Fruit fly (Drosophila melanogaster) whole organism, embryonic: ENCODE results near the gene CG43672.

ENCODE experiments used
- Abd-B ChIP-seq: fragments of 200-800 bp; sonication (Bioruptor generic); optimal IDR thresholded peaks from 2 replicates; lab custom pipeline; 2018; ENCODE audit warnings: missing biosample characterization, mild to moderate bottlenecking, missing genetic modification characterization, moderate library complexity
- BtbVII ChIP-seq: fragments of 200-800 bp; sonication (Bioruptor generic); optimal IDR thresholded peaks from 3 replicates; lab custom pipeline; 2017; ENCODE audit warnings: missing biosample characterization, mild to moderate bottlenecking, missing genetic modification characterization
- CG12104 ChIP-seq: fragments of 200-800 bp; sonication (Bioruptor generic); optimal IDR thresholded peaks from 3 replicates; lab custom pipeline; 2016; ENCODE audit warnings: missing biosample characterization, missing genetic modification characterization
- CG12391 ChIP-seq: fragments of 200-800 bp; sonication (Bioruptor generic); optimal IDR thresholded peaks from 3 replicates; lab custom pipeline; 2018; ENCODE audit warnings: missing biosample characterization, mild to moderate bottlenecking, missing genetic modification characterization, moderate library complexity
- CG12659 ChIP-seq: fragments of 200-800 bp; sonication (Bioruptor generic); optimal IDR thresholded peaks from 3 replicates; lab custom pipeline; 2017; ENCODE audit warnings: mild to moderate bottlenecking, missing biosample characterization, missing genetic modification reagents, missing genetic modification characterization
- CG13296 ChIP-seq: fragments of 200-800 bp; sonication (Bioruptor generic); optimal IDR thresholded peaks from 3 replicates; lab custom pipeline; 2018; ENCODE audit warnings: missing biosample characterization, mild to moderate bottlenecking, missing genetic modification characterization
- CG1603 ChIP-seq: fragments of 200-800 bp; sonication (Bioruptor generic); optimal IDR thresholded peaks from 2 replicates; lab custom pipeline; 2019; ENCODE audit warnings: missing biosample characterization, mild to moderate bottlenecking, missing genetic modification characterization, moderate library complexity
- CG1647 ChIP-seq: fragments of 200-800 bp; sonication (Bioruptor generic); optimal IDR thresholded peaks from 3 replicates; lab custom pipeline; 2016; ENCODE audit warnings: missing biosample characterization, missing genetic modification characterization
- CG2120 ChIP-seq: fragments of 200-800 bp; sonication (Bioruptor generic); optimal IDR thresholded peaks from 3 replicates; lab custom pipeline; 2016; ENCODE audit warnings: missing biosample characterization, missing genetic modification characterization
- CG31441 ChIP-seq: fragments of 200-800 bp; sonication (Bioruptor generic); IDR thresholded peaks from 2 replicates; pipeline ENCODE4 v1.3.6; 2022; ENCODE audit warnings: missing biosample characterization, missing genetic modification characterization
- CG32772 ChIP-seq: fragments of 200-800 bp; sonication (Bioruptor generic); IDR thresholded peaks from 2 replicates; pipeline ENCODE4 v1.3.6; 2022; ENCODE audit warnings: missing biosample characterization, missing genetic modification characterization
- CG6272 ChIP-seq: fragments of 200-800 bp; sonication (Bioruptor generic); IDR thresholded peaks from 2 replicates; pipeline ENCODE4 v1.3.6; 2022; ENCODE audit warnings: missing biosample characterization, missing genetic modification characterization
- CG7271 ChIP-seq: fragments of 200-800 bp; sonication (Bioruptor generic); optimal IDR thresholded peaks from 2 replicates; lab custom pipeline; 2018; ENCODE audit warnings: missing biosample characterization, mild to moderate bottlenecking, missing genetic modification characterization, moderate library complexity
- CG8290 ChIP-seq, 3 experiments: fragments of 200-800 bp; sonication (Bioruptor generic); optimal IDR thresholded peaks; 2 replicates each; lab custom pipeline; 2016 to 2019; ENCODE audit warnings: missing biosample characterization in 3 of 3, missing genetic modification characterization in 3 of 3, mild to moderate bottlenecking in 2 of 3, moderate library complexity in 1 of 3
- CG8388 ChIP-seq: fragments of 200-800 bp; sonication (Bioruptor generic); optimal IDR thresholded peaks from 2 replicates; lab custom pipeline; 2019; ENCODE audit warnings: missing biosample characterization, mild to moderate bottlenecking, missing genetic modification characterization, moderate library complexity
- CG9437 ChIP-seq: fragments of 200-800 bp; sonication (Bioruptor generic); optimal IDR thresholded peaks from 2 replicates; lab custom pipeline; 2018; ENCODE audit warnings: missing biosample characterization, mild to moderate bottlenecking, missing genetic modification characterization
- Dfd ChIP-seq, 2 experiments: fragments of >200 bp; optimal IDR thresholded peaks; 2 replicates each; lab custom pipeline; 2017; ENCODE audit warnings: missing biosample characterization in 2 of 2, missing genetic modification characterization in 2 of 2
- Doc2 ChIP-seq: fragments of 200-800 bp; sonication (Bioruptor generic); IDR thresholded peaks from 2 replicates; pipeline ENCODE4 v1.3.6; 2022; ENCODE audit warnings: missing biosample characterization, missing genetic modification characterization
- Ets65A ChIP-seq: fragments of 200-800 bp; sonication (Bioruptor generic); peaks from one replicate; lab custom pipeline; 2016; ENCODE audit warnings: missing biosample characterization, missing genetic modification characterization
- Ets97D ChIP-seq: fragments of 200-800 bp; sonication (Bioruptor generic); optimal IDR thresholded peaks from 3 replicates; lab custom pipeline; 2016; ENCODE audit warnings: missing biosample characterization, missing genetic modification characterization
- Fer1 ChIP-seq: fragments of 200-800 bp; sonication (Bioruptor generic); optimal IDR thresholded peaks from 2 replicates; lab custom pipeline; 2017; ENCODE audit warnings: missing biosample characterization, mild to moderate bottlenecking, missing genetic modification characterization
- GATAe ChIP-seq: fragments of 200-800 bp; sonication (Bioruptor generic); conservative IDR thresholded peaks from 2 replicates; pipeline ENCODE4 v1.3.6; 2022; ENCODE audit warnings: missing biosample characterization, missing genetic modification characterization
- Lhr ChIP-seq: fragments of 200-800 bp; sonication (Bioruptor generic); optimal IDR thresholded peaks from 3 replicates; lab custom pipeline; 2017; ENCODE audit warnings: mild to moderate bottlenecking, missing biosample characterization, missing genetic modification reagents, missing genetic modification characterization
- MESR4 ChIP-seq: fragments of 200-800 bp; sonication (Bioruptor generic); optimal IDR thresholded peaks from 2 replicates; lab custom pipeline; 2018; ENCODE audit warnings: missing biosample characterization, mild to moderate bottlenecking, missing genetic modification characterization, moderate library complexity
- MTF-1 ChIP-seq: fragments of 200-800 bp; sonication (Bioruptor generic); optimal IDR thresholded peaks from 2 replicates; lab custom pipeline; 2018; ENCODE audit warnings: missing biosample characterization, mild to moderate bottlenecking, missing genetic modification characterization, borderline replicate concordance
- Med ChIP-seq: fragments of 200-800 bp; sonication (Bioruptor generic); peaks from one replicate; lab custom pipeline; 2016; ENCODE audit warnings: missing biosample characterization, missing genetic modification characterization, mild to moderate bottlenecking, inconsistent platforms, moderate library complexity
- Meics ChIP-seq: fragments of 200-800 bp; sonication (Bioruptor generic); optimal IDR thresholded peaks from 2 replicates; lab custom pipeline; 2017; ENCODE audit warnings: missing biosample characterization, mild to moderate bottlenecking, missing genetic modification characterization
- NK7.1 ChIP-seq: fragments of 200-800 bp; sonication (Bioruptor generic); optimal IDR thresholded peaks from 3 replicates; lab custom pipeline; 2016; ENCODE audit warnings: missing biosample characterization, missing genetic modification characterization
- PHDP ChIP-seq: fragments of 200-800 bp; sonication (Bioruptor generic); optimal IDR thresholded peaks from 3 replicates; lab custom pipeline; 2018; ENCODE audit warnings: missing biosample characterization, mild to moderate bottlenecking, missing genetic modification characterization, moderate library complexity
- Rfx ChIP-seq: fragments of 200-800 bp; sonication (Bioruptor generic); IDR thresholded peaks from 2 replicates; pipeline ENCODE4 v1.3.6; 2022; ENCODE audit warnings: missing biosample characterization, missing genetic modification characterization
- Sox100B ChIP-seq: fragments of 200-800 bp; sonication (Bioruptor generic); optimal IDR thresholded peaks from 3 replicates; lab custom pipeline; 2018; ENCODE audit warnings: missing biosample characterization, mild to moderate bottlenecking, missing genetic modification characterization
- Sox102F ChIP-seq: fragments of 200-800 bp; sonication (Bioruptor generic); optimal IDR thresholded peaks from 2 replicates; lab custom pipeline; 2018; ENCODE audit warnings: missing biosample characterization, mild to moderate bottlenecking, missing genetic modification characterization, moderate library complexity
- amos ChIP-seq: fragments of 200-800 bp; sonication (Bioruptor generic); IDR thresholded peaks from 2 replicates; pipeline ENCODE4 v1.3.6; 2022; ENCODE audit warnings: missing biosample characterization, missing genetic modification characterization; ENCODE audit not compliant: partially characterized antibody
- caup ChIP-seq: fragments of 200-800 bp; sonication (Bioruptor generic); optimal IDR thresholded peaks from 3 replicates; lab custom pipeline; 2017; ENCODE audit warnings: missing biosample characterization, mild to moderate bottlenecking, missing genetic modification characterization, moderate library complexity; ENCODE audit not compliant: severe bottlenecking
- dpn ChIP-seq, 2 experiments: fragments of 200-800 bp; sonication (Bioruptor generic); optimal IDR thresholded peaks; 3 replicates each; lab custom pipeline; 2016; ENCODE audit warnings: missing biosample characterization in 2 of 2, missing genetic modification characterization in 2 of 2
- fd102C ChIP-seq: fragments of 200-800 bp; sonication (Bioruptor generic); optimal IDR thresholded peaks from 2 replicates; lab custom pipeline; 2018; ENCODE audit warnings: missing biosample characterization, mild to moderate bottlenecking, missing genetic modification characterization, moderate library complexity
- knrl ChIP-seq: fragments of 200-800 bp; sonication (Bioruptor generic); IDR thresholded peaks from 3 replicates; pipeline ENCODE4 v1.3.6; 2022; ENCODE audit warnings: missing biosample characterization, missing genetic modification characterization; ENCODE audit not compliant: partially characterized antibody
- lab ChIP-seq: fragments of 200-800 bp; sonication (Bioruptor generic); optimal IDR thresholded peaks from 3 replicates; lab custom pipeline; 2017; ENCODE audit warnings: missing biosample characterization, missing genetic modification characterization, mild to moderate bottlenecking, moderate library complexity, missing genetic modification reagents
- mirr ChIP-seq: fragments of 200-800 bp; sonication (Bioruptor generic); optimal IDR thresholded peaks from 3 replicates; lab custom pipeline; 2018; ENCODE audit warnings: missing biosample characterization, mild to moderate bottlenecking, missing genetic modification characterization
- pan ChIP-seq, 4 experiments: fragments of >200 bp in 3 of 4; fragments of 200-800 bp in 1 of 4; sonication (Bioruptor generic) in 1 of 4; optimal IDR thresholded peaks in 3 of 4; IDR thresholded peaks in 1 of 4; 2 replicates each; pipeline versions ENCODE4 v1.3.6 to Lab custom; 2017 to 2022; ENCODE audit warnings: missing biosample characterization in 2 of 4, missing genetic modification characterization in 2 of 4, mixed read lengths in 1 of 4
- run ChIP-seq: fragments of 200-800 bp; sonication (Bioruptor generic); optimal IDR thresholded peaks from 3 replicates; lab custom pipeline; 2018; ENCODE audit warnings: missing biosample characterization, mild to moderate bottlenecking, missing genetic modification characterization
- schlank ChIP-seq: fragments of 200-800 bp; sonication (Bioruptor generic); optimal IDR thresholded peaks from 2 replicates; lab custom pipeline; 2018; ENCODE audit warnings: missing biosample characterization, mild to moderate bottlenecking, missing genetic modification characterization
- sens ChIP-seq: fragments of 200-800 bp; sonication (Bioruptor generic); peaks from one replicate; lab custom pipeline; 2016; ENCODE audit warnings: missing biosample characterization, missing genetic modification characterization
- sob ChIP-seq: fragments of 200-800 bp; sonication (Bioruptor generic); IDR thresholded peaks from 2 replicates; pipeline ENCODE4 v1.3.6; 2022; ENCODE audit warnings: missing biosample characterization, missing genetic modification characterization
- stwl ChIP-seq: fragments of 200-800 bp; sonication (Bioruptor generic); optimal IDR thresholded peaks from 3 replicates; lab custom pipeline; 2018; ENCODE audit warnings: missing biosample characterization, mild to moderate bottlenecking, missing genetic modification characterization, moderate library complexity
- sug ChIP-seq: fragments of 200-800 bp; optimal IDR thresholded peaks from 2 replicates; lab custom pipeline; 2019; ENCODE audit warnings: missing biosample characterization, mild to moderate bottlenecking, missing genetic modification characterization, moderate library complexity
- tio ChIP-seq: fragments of 200-800 bp; sonication (Bioruptor generic); optimal IDR thresholded peaks from 2 replicates; lab custom pipeline; 2017; ENCODE audit warnings: missing biosample characterization, missing genetic modification characterization, inconsistent platforms
- tx ChIP-seq: fragments of 200-800 bp; sonication (Bioruptor generic); optimal IDR thresholded peaks from 2 replicates; lab custom pipeline; 2016; ENCODE audit warnings: missing biosample characterization, missing genetic modification characterization

Gene CG43672

dm6 chrX:15805523-15805922, 32.8 kb downstream of the CG43672 start (continued):
- TF ChIP-seq Rfx (GFP tag; lab: Robert Waterston, UW): peak; percentile 40; the same call in 1 of the 2 replicates
- TF ChIP-seq Med: peak; percentile 69
- TF ChIP-seq sens (GFP tag; lab: Kevin White, UChicago): peak; percentile 61
- peak; percentile 46 for TF ChIP-seq CG13296 (GFP tag; lab: Kevin White, UChicago)
- TF ChIP-seq caup (GFP tag; lab: Kevin White, UChicago): peak; percentile 34
- TF ChIP-seq knrl (GFP tag; lab: Robert Waterston, UW): no peak
- TF ChIP-seq CG2120 (GFP tag; lab: Kevin White, UChicago): peak; percentile 7
- peak; percentile 21 for TF ChIP-seq Fer1 (GFP tag; lab: Kevin White, UChicago)
- no peak for TF ChIP-seq fd102C (GFP tag; lab: Kevin White, UChicago)
- peak; percentile 11 for TF ChIP-seq PHDP
- peak; percentile 6 for TF ChIP-seq MTF-1 (GFP tag; lab: Kevin White, UChicago)
- peak in 1 of 2 experiments; percentile 6 for TF ChIP-seq dpn (GFP tag; optimal IDR thresholded peaks at IDR 0.05; lab: Kevin White, UChicago)
- TF ChIP-seq Meics (GFP tag; lab: Kevin White, UChicago): no peak
- no peak for TF ChIP-seq sug
- TF ChIP-seq BtbVII (GFP tag; lab: Kevin White, UChicago): peak; percentile 17
- peak; percentile 5 for TF ChIP-seq CG12659 (GFP tag; lab: Kevin White, UChicago)
- peak; percentile 22 for TF ChIP-seq lab (GFP tag; lab: Kevin White, UChicago)

dm6 chrX:15807915-15808314, 35.2 kb downstream of the CG43672 start:
- TF ChIP-seq Sox102F (GFP tag; lab: Kevin White, UChicago): no peak
- peak; percentile 52 for TF ChIP-seq Ets65A
- peak; percentile 61 for TF ChIP-seq sens (GFP tag; lab: Kevin White, UChicago)
- TF ChIP-seq CG8388 (GFP tag; lab: Kevin White, UChicago): no peak
- no peak for TF ChIP-seq schlank (tag; lab: Kevin White, UChicago)
- TF ChIP-seq NK7.1 (GFP tag; lab: Kevin White, UChicago): no peak
- peak; percentile 25 for TF ChIP-seq CG8290 (GFP tag; optimal IDR thresholded peaks at IDR 0.05; lab: Kevin White, UChicago)
- no peak for TF ChIP-seq CG8290 (tag; optimal IDR thresholded peaks at IDR 0.05; lab: Kevin White, UChicago)
- TF ChIP-seq pan (optimal IDR thresholded peaks at IDR 0.05; lab: Kevin White, UChicago): no peak
- no peak for TF ChIP-seq pan (GFP tag; optimal IDR thresholded peaks at IDR 0.05 in 1 of 2, IDR thresholded peaks at IDR 0.05 in 1 of 2)
- no peak for TF ChIP-seq Ets97D (GFP tag; lab: Kevin White, UChicago)
- no peak for TF ChIP-seq MESR4 (GFP tag; lab: Kevin White, UChicago)
- no peak for TF ChIP-seq Dfd (GFP tag; optimal IDR thresholded peaks at IDR 0.05; lab: Kevin White, UChicago)
- TF ChIP-seq PHDP: no peak
- TF ChIP-seq Doc2 (GFP tag; lab: Robert Waterston, UW): no peak
- TF ChIP-seq CG31441: no peak
- TF ChIP-seq CG6272 (GFP tag; lab: Robert Waterston, UW): no peak
- TF ChIP-seq amos (GFP tag; lab: Robert Waterston, UW): no peak
- TF ChIP-seq CG1647 (GFP tag; lab: Kevin White, UChicago): no peak
- TF ChIP-seq CG12391 (tag; lab: Kevin White, UChicago): no peak
- no peak for TF ChIP-seq mirr (GFP tag; lab: Kevin White, UChicago)
- TF ChIP-seq tio (GFP tag; lab: Kevin White, UChicago): no peak
- TF ChIP-seq tx (GFP tag; lab: Kevin White, UChicago): no peak
- no peak for TF ChIP-seq CG1603 (tag; lab: Kevin White, UChicago)
- no peak for TF ChIP-seq Sox100B (GFP tag; lab: Kevin White, UChicago)
- peak; percentile 6 for TF ChIP-seq Lhr (GFP tag; lab: Kevin White, UChicago)
- TF ChIP-seq stwl: peak; percentile 6
- TF ChIP-seq GATAe (GFP tag; lab: Robert Waterston, UW): no peak
- no peak for TF ChIP-seq CG7271 (tag; lab: Kevin White, UChicago)
- no peak for TF ChIP-seq run (tag; lab: Kevin White, UChicago)
- no peak for TF ChIP-seq CG9437 (GFP tag; lab: Kevin White, UChicago)
- no peak for TF ChIP-seq sob (GFP tag; lab: Robert Waterston, UW)
- no peak for TF ChIP-seq Abd-B (GFP tag; lab: Kevin White, UChicago)
- TF ChIP-seq CG32772 (GFP tag; lab: Robert Waterston, UW): no peak
- no peak for TF ChIP-seq CG12104 (GFP tag; lab: Kevin White, UChicago)
